Worm (Caenorhabditis elegans) whole organism, L1 larva: ENCODE results near the gene Y102A11A.1.

Experiments used
- C04F5.9 ChIP-seq: sonication (generic microtip); optimal IDR thresholded peaks from 2 replicates; lab custom pipeline; 2016; ENCODE audit warnings: missing genetic modification characterization, missing compliant biosample characterization
- C16A3.4 ChIP-seq: fragments of 150-350 bp; optimal IDR thresholded peaks from 2 replicates; lab custom pipeline; 2014; ENCODE audit warnings: missing biosample characterization, missing genetic modification characterization
- F16B12.6 ChIP-seq: fragments of 150-350 bp; optimal IDR thresholded peaks from 2 replicates; lab custom pipeline; 2014; ENCODE audit warnings: missing biosample characterization, missing genetic modification characterization
- Y116A8C.19 ChIP-seq: sonication (generic microtip); optimal IDR thresholded peaks from 2 replicates; lab custom pipeline; 2016; ENCODE audit warnings: missing compliant biosample characterization, missing genetic modification characterization, borderline replicate concordance
- alr-1 ChIP-seq: fragments of 200-800 bp; sonication (Bioruptor generic); optimal IDR thresholded peaks from 2 replicates; lab custom pipeline; 2018; ENCODE audit warnings: borderline replicate concordance, mild to moderate bottlenecking, missing genetic modification characterization, missing compliant biosample characterization
- aly-2 ChIP-seq: fragments of 150-350 bp; optimal IDR thresholded peaks from 2 replicates; lab custom pipeline; 2014; ENCODE audit warnings: missing biosample characterization, missing genetic modification characterization
- ceh-8 ChIP-seq: fragments of 200-800 bp; sonication (Bioruptor generic); optimal IDR thresholded peaks from 2 replicates; lab custom pipeline; 2018; ENCODE audit warnings: mild to moderate bottlenecking, missing genetic modification characterization, moderate library complexity, missing compliant biosample characterization
- ceh-88 ChIP-seq: fragments of 200-800 bp; sonication (Bioruptor generic); IDR thresholded peaks from 2 replicates; pipeline ENCODE4 v1.3.6; 2022; ENCODE audit warnings: missing genetic modification characterization, missing compliant biosample characterization
- ceh-90 ChIP-seq: sonication (generic microtip); optimal IDR thresholded peaks from 2 replicates; lab custom pipeline; 2016; ENCODE audit warnings: missing genetic modification characterization, missing compliant biosample characterization
- ces-1 ChIP-seq: fragments of 150-350 bp; optimal IDR thresholded peaks from 2 replicates; lab custom pipeline; 2014; ENCODE audit warnings: missing biosample characterization, missing genetic modification reagents, missing genetic modification characterization
- dpl-1 ChIP-seq, 3 experiments: fragments of 150-350 bp in 2 of 3; sonication (generic microtip) in 1 of 3; optimal IDR thresholded peaks; 2 replicates each; lab custom pipeline; 2014 to 2017; ENCODE audit warnings: missing biosample characterization in 3 of 3, missing genetic modification characterization in 3 of 3, missing genetic modification reagents in 3 of 3
- dsc-1 ChIP-seq: sonication (generic microtip); optimal IDR thresholded peaks from 2 replicates; lab custom pipeline; 2016; ENCODE audit warnings: mild to moderate bottlenecking, missing genetic modification characterization, missing compliant biosample characterization
- egl-27 ChIP-seq, 2 experiments: fragments of 150-350 bp in 1 of 2; sonication (generic microtip); optimal IDR thresholded peaks; 3 replicates each; lab custom pipeline; 2017 to 2018; ENCODE audit warnings: missing biosample characterization in 2 of 2, missing genetic modification characterization in 2 of 2, missing genetic modification reagents in 2 of 2
- ets-5 ChIP-seq: fragments of 200-800 bp; sonication (Bioruptor generic); IDR thresholded peaks from 2 replicates; pipeline ENCODE4 v1.3.6; 2022; ENCODE audit warnings: missing genetic modification characterization, missing compliant biosample characterization
- fkh-10 ChIP-seq: sonication (generic microtip); optimal IDR thresholded peaks from 2 replicates; lab custom pipeline; 2017; ENCODE audit warnings: missing biosample characterization, missing genetic modification reagents, missing genetic modification characterization
- fkh-4 ChIP-seq: sonication (generic microtip); optimal IDR thresholded peaks from 2 replicates; lab custom pipeline; 2016; ENCODE audit warnings: missing compliant biosample characterization, missing genetic modification characterization, borderline replicate concordance
- fos-1 ChIP-seq: fragments of 150-350 bp; optimal IDR thresholded peaks from 2 replicates; lab custom pipeline; 2014; ENCODE audit warnings: missing biosample characterization, missing genetic modification characterization
- grh-1 ChIP-seq: fragments of 200-800 bp; sonication (Bioruptor generic); IDR thresholded peaks from 2 replicates; pipeline ENCODE4 v1.3.6; 2022; ENCODE audit warnings: missing genetic modification reagents, missing genetic modification characterization, missing compliant biosample characterization
- hlh-17 ChIP-seq: fragments of 200-800 bp; sonication (Bioruptor generic); optimal IDR thresholded peaks from 2 replicates; lab custom pipeline; 2018; ENCODE audit warnings: missing genetic modification characterization, mild to moderate bottlenecking, missing compliant biosample characterization, moderate library complexity, borderline replicate concordance
- hpl-2 ChIP-seq: fragments of 150-350 bp; optimal IDR thresholded peaks from 2 replicates; lab custom pipeline; 2014; ENCODE audit warnings: missing biosample characterization, missing genetic modification reagents, missing genetic modification characterization
- isw-1 ChIP-seq: fragments of 200-800 bp; sonication (Bioruptor generic); IDR thresholded peaks from 2 replicates; pipeline ENCODE4 v1.3.6; 2022; ENCODE audit warnings: missing genetic modification characterization, missing compliant biosample characterization
- jun-1 ChIP-seq: fragments of 150-350 bp; optimal IDR thresholded peaks from 2 replicates; lab custom pipeline; 2014; ENCODE audit warnings: missing biosample characterization, missing genetic modification reagents, missing genetic modification characterization
- lin-14 ChIP-seq: fragments of 200-800 bp; sonication (Bioruptor generic); optimal IDR thresholded peaks from 2 replicates; lab custom pipeline; 2018; ENCODE audit warnings: mild to moderate bottlenecking, missing genetic modification characterization, moderate library complexity, missing compliant biosample characterization
- lin-15B ChIP-seq: fragments of 150-350 bp; sonication (generic microtip); optimal IDR thresholded peaks from 3 replicates; lab custom pipeline; 2014; ENCODE audit warnings: missing biosample characterization, missing genetic modification characterization
- lin-35 ChIP-seq, 2 experiments: fragments of 150-350 bp; optimal IDR thresholded peaks; 2 replicates each; lab custom pipeline; 2014; ENCODE audit warnings: missing biosample characterization in 2 of 2, missing genetic modification characterization in 2 of 2, missing genetic modification reagents in 2 of 2
- lin-39 ChIP-seq: fragments of 150-350 bp; optimal IDR thresholded peaks from 2 replicates; lab custom pipeline; 2014; ENCODE audit warnings: missing biosample characterization, missing genetic modification reagents, missing genetic modification characterization
- lsy-2 ChIP-seq, 2 experiments: fragments of 150-350 bp; optimal IDR thresholded peaks; 2 replicates each; lab custom pipeline; 2014; ENCODE audit warnings: missing biosample characterization in 2 of 2, missing genetic modification characterization in 2 of 2
- mab-9 ChIP-seq: fragments of 200-800 bp; sonication (Bioruptor generic); IDR thresholded peaks from 2 replicates; pipeline ENCODE4 v1.3.6; 2022; ENCODE audit warnings: missing genetic modification reagents, missing genetic modification characterization, missing compliant biosample characterization
- mdl-1 ChIP-seq, 2 experiments: fragments of 150-350 bp; optimal IDR thresholded peaks; 2 replicates each; lab custom pipeline; 2014 to 2017; ENCODE audit warnings: missing biosample characterization in 2 of 2, missing genetic modification characterization in 2 of 2, inconsistent platforms in 1 of 2
- nhr-11 ChIP-seq: fragments of 150-350 bp; optimal IDR thresholded peaks from 2 replicates; lab custom pipeline; 2014; ENCODE audit warnings: missing biosample characterization, missing genetic modification characterization
- nhr-12 ChIP-seq: sonication (generic microtip); optimal IDR thresholded peaks from 2 replicates; lab custom pipeline; 2017; ENCODE audit warnings: missing biosample characterization, missing genetic modification characterization
- nhr-19 ChIP-seq: fragments of 200-800 bp; sonication (Bioruptor generic); conservative IDR thresholded peaks from 2 replicates; pipeline ENCODE4 v1.3.6; 2022; ENCODE audit warnings: missing genetic modification characterization, missing compliant biosample characterization
- nhr-20 ChIP-seq: sonication (generic microtip); optimal IDR thresholded peaks from 2 replicates; lab custom pipeline; 2016; ENCODE audit warnings: mild to moderate bottlenecking, missing genetic modification characterization, missing compliant biosample characterization
- nhr-237 ChIP-seq: fragments of 150-350 bp; optimal IDR thresholded peaks from 2 replicates; lab custom pipeline; 2014; ENCODE audit warnings: missing biosample characterization, missing genetic modification characterization
- nhr-77 ChIP-seq: fragments of 150-350 bp; optimal IDR thresholded peaks from 2 replicates; lab custom pipeline; 2014; ENCODE audit warnings: missing biosample characterization, missing genetic modification characterization
- nhr-85 ChIP-seq: sonication (generic microtip); peaks from one replicate; lab custom pipeline; 2016; ENCODE audit warnings: missing genetic modification characterization, inconsistent platforms, missing compliant biosample characterization
- nhr-90 ChIP-seq: sonication (generic microtip); optimal IDR thresholded peaks from 2 replicates; lab custom pipeline; 2016; ENCODE audit warnings: mild to moderate bottlenecking, missing genetic modification characterization, missing compliant biosample characterization; ENCODE audit not compliant: poor library complexity
- pag-3 ChIP-seq: sonication (generic microtip); optimal IDR thresholded peaks from 2 replicates; lab custom pipeline; 2017; ENCODE audit warnings: missing genetic modification characterization, mild to moderate bottlenecking, missing compliant biosample characterization, antibody characterized with exemption, borderline replicate concordance; ENCODE audit not compliant: insufficient read depth
- pqm-1 ChIP-seq: sonication (generic microtip); optimal IDR thresholded peaks from 3 replicates; lab custom pipeline; 2017; ENCODE audit warnings: missing biosample characterization, missing genetic modification characterization
- skn-1 ChIP-seq: fragments of 150-350 bp; optimal IDR thresholded peaks from 2 replicates; lab custom pipeline; 2014; ENCODE audit warnings: missing biosample characterization, missing genetic modification characterization
- snpc-4 ChIP-seq: fragments of 150-350 bp; optimal IDR thresholded peaks from 2 replicates; lab custom pipeline; 2014; ENCODE audit warnings: missing biosample characterization, missing genetic modification characterization
- snu-23 ChIP-seq: sonication (generic microtip); optimal IDR thresholded peaks from 2 replicates; lab custom pipeline; 2016; ENCODE audit warnings: missing genetic modification characterization, missing compliant biosample characterization
- sox-4 ChIP-seq: sonication (generic microtip); optimal IDR thresholded peaks from 2 replicates; lab custom pipeline; 2016; ENCODE audit warnings: missing genetic modification characterization, missing compliant biosample characterization
- sup-37 ChIP-seq: fragments of 200-800 bp; sonication (Bioruptor generic); optimal IDR thresholded peaks from 2 replicates; lab custom pipeline; 2018; ENCODE audit warnings: mild to moderate bottlenecking, missing genetic modification characterization, missing compliant biosample characterization
- swsn-7 ChIP-seq: sonication (generic microtip); optimal IDR thresholded peaks from 2 replicates; lab custom pipeline; 2016; ENCODE audit warnings: missing genetic modification characterization, missing compliant biosample characterization
- tlp-1 ChIP-seq: fragments of 150-350 bp; optimal IDR thresholded peaks from 2 replicates; lab custom pipeline; 2014; ENCODE audit warnings: missing biosample characterization, missing genetic modification characterization
- unc-130 ChIP-seq: fragments of 150-350 bp; optimal IDR thresholded peaks from 2 replicates; lab custom pipeline; 2017; ENCODE audit warnings: missing biosample characterization, missing genetic modification characterization, inconsistent platforms
- unc-30 ChIP-seq: sonication (generic microtip); optimal IDR thresholded peaks from 2 replicates; lab custom pipeline; 2017; ENCODE audit warnings: missing biosample characterization, missing genetic modification characterization
- unc-62 ChIP-seq: fragments of 150-350 bp; optimal IDR thresholded peaks from 2 replicates; lab custom pipeline; 2014; ENCODE audit warnings: missing biosample characterization, missing genetic modification reagents, missing genetic modification characterization
- vab-15 ChIP-seq: sonication (generic microtip); optimal IDR thresholded peaks from 2 replicates; lab custom pipeline; 2017; ENCODE audit warnings: missing genotype, mild to moderate bottlenecking, missing genetic modification characterization, missing compliant biosample characterization
- zip-4 ChIP-seq: fragments of 200-800 bp; sonication (Bioruptor generic); optimal IDR thresholded peaks from 2 replicates; lab custom pipeline; 2018; ENCODE audit warnings: mild to moderate bottlenecking, missing genetic modification characterization, moderate library complexity, missing compliant biosample characterization
- ztf-11 ChIP-seq, 2 experiments: sonication (generic microtip); optimal IDR thresholded peaks; 2 replicates each; lab custom pipeline; 2016 to 2017; ENCODE audit warnings: missing genetic modification characterization in 2 of 2, missing biosample characterization in 1 of 2, missing compliant biosample characterization in 1 of 2
- ztf-4 ChIP-seq: fragments of 150-350 bp; optimal IDR thresholded peaks from 2 replicates; lab custom pipeline; 2014; ENCODE audit warnings: missing biosample characterization, missing genetic modification characterization

Gene Y102A11A.1

ce11 chrX:2075169-2075568 is 23.5 kb downstream of the Y102A11A.1 start (continued):
- TF ChIP-seq jun-1 (tag; lab: Kevin White, UChicago) (no peak), Y116A8C.19 (tag; lab: Kevin White, UChicago) (no peak), dpl-1 (GFP tag; optimal IDR thresholded peaks at IDR 0.05; lab: Kevin White, UChicago) (no peak), nhr-85 (peak; percentile 95), lin-15B (tag; lab: Kevin White, UChicago) (no peak), mdl-1 (tag; optimal IDR thresholded peaks at IDR 0.05; lab: Kevin White, UChicago) (no peak), nhr-19 (peak; percentile 34; the same call in 1 of the 2 replicates), alr-1 (tag; lab: Kevin White, UChicago) (no peak), sox-4 (tag; lab: Kevin White, UChicago) (peak; percentile 2), nhr-77 (tag; lab: Kevin White, UChicago) (no peak), nhr-20 (tag; lab: Kevin White, UChicago) (peak; percentile 71), F16B12.6 (tag; lab: Kevin White, UChicago) (no peak), ceh-88 (GFP tag; lab: Robert Waterston, UW) (no peak), nhr-11 (tag; lab: Kevin White, UChicago) (no peak), nhr-90 (tag; lab: Kevin White, UChicago) (peak; percentile 27), ceh-90 (tag; lab: Kevin White, UChicago) (no peak), lsy-2 (tag; optimal IDR thresholded peaks at IDR 0.05; lab: Kevin White, UChicago) (no peak), hlh-17 (GFP tag; lab: Kevin White, UChicago) (no peak), unc-30 (no peak), ets-5 (GFP tag; lab: Robert Waterston, UW) (no peak), lin-39 (tag; lab: Kevin White, UChicago) (no peak), lin-35 (GFP tag; optimal IDR thresholded peaks at IDR 0.05; lab: Kevin White, UChicago) (peak; percentile 6 to 40), sup-37 (GFP tag; lab: Kevin White, UChicago) (no peak), fkh-4 (no peak), snpc-4 (tag; lab: Kevin White, UChicago) (no peak), pag-3 (tag; lab: Kevin White, UChicago) (no peak), lin-14 (GFP tag; lab: Kevin White, UChicago) (peak; percentile 72), zip-4 (GFP tag; lab: Kevin White, UChicago) (no peak), nhr-237 (tag; lab: Kevin White, UChicago) (no peak), ztf-11 (tag; optimal IDR thresholded peaks at IDR 0.05; lab: Kevin White, UChicago) (no peak), aly-2 (tag; lab: Kevin White, UChicago) (no peak), fos-1 (tag; lab: Kevin White, UChicago) (no peak), isw-1 (GFP tag; lab: Robert Waterston, UW) (no peak), snu-23 (GFP tag; lab: Kevin White, UChicago) (peak; percentile 63), vab-15 (no peak), hpl-2 (GFP tag; lab: Kevin White, UChicago) (no peak), C04F5.9 (no peak), ceh-8 (GFP tag; lab: Kevin White, UChicago) (no peak), tlp-1 (tag; lab: Kevin White, UChicago) (no peak), ces-1 (GFP tag; lab: Kevin White, UChicago) (no peak), swsn-7 (no peak), grh-1 (GFP tag; lab: Robert Waterston, UW) (no peak), pqm-1 (no peak), skn-1 (no peak), ztf-4 (tag; lab: Kevin White, UChicago) (no peak), mab-9 (GFP tag; lab: Robert Waterston, UW) (no peak), nhr-12 (tag; lab: Kevin White, UChicago) (no peak), unc-130 (no peak), dsc-1 (peak; percentile 14), unc-62 (no peak), fkh-10 (GFP tag; lab: Kevin White, UChicago) (no peak), egl-27 (tag; optimal IDR thresholded peaks at IDR 0.05; lab: Kevin White, UChicago) (no peak), C16A3.4 (tag; lab: Kevin White, UChicago) (no peak)
- TF ChIP-seq, all 84 proteins: peak for 16
